Worm (Caenorhabditis elegans) whole organism, L4/young adult: ENCODE data around the gene T07F8.4.

ENCODE experiments used
- dao-5 ChIP-seq: sonication (generic microtip); optimal IDR thresholded peaks from 2 replicates; lab custom pipeline; 2016; ENCODE audit warnings: missing genotype, missing genetic modification characterization, moderate library complexity, missing compliant biosample characterization
- him-1 ChIP-seq: sonication (generic microtip); optimal IDR thresholded peaks from 2 replicates; lab custom pipeline; 2016; ENCODE audit warnings: missing genotype, missing genetic modification reagents, missing genetic modification characterization, missing compliant biosample characterization

ce11 chrII:7161512-7161911 lies 29.7 kb upstream of the T07F8.4 start, which contains the start of gene C27H5.12:
- no peak for TF ChIP-seq dao-5 (tag; lab: Kevin White, UChicago)
- no peak for TF ChIP-seq him-1
